Worm (Caenorhabditis elegans) whole organism, L4 larva: ENCODE results near the gene suex-1.

ENCODE experiments used
- aha-1 ChIP-seq: fragments of 150-350 bp; peaks from one replicate; lab custom pipeline; 2014; ENCODE audit warnings: missing biosample characterization, missing genetic modification characterization
- attf-4 ChIP-seq: sonication (generic microtip); optimal IDR thresholded peaks from 3 replicates; lab custom pipeline; 2017; ENCODE audit warnings: missing biosample characterization, missing genetic modification characterization
- daf-16 ChIP-seq, 3 experiments: sonication (generic microtip); optimal IDR thresholded peaks; 2 replicates each; lab custom pipeline; 2016 to 2017; ENCODE audit warnings: missing genetic modification characterization in 3 of 3, missing genetic modification reagents in 3 of 3, mild to moderate bottlenecking in 2 of 3, missing compliant biosample characterization in 2 of 3, missing biosample characterization in 1 of 3, moderate library complexity in 1 of 3
- daf-8 ChIP-seq: fragments of 200-800 bp; sonication (Bioruptor generic); IDR thresholded peaks from 2 replicates; pipeline ENCODE4 v1.3.6; 2022; ENCODE audit warnings: missing genetic modification characterization, missing compliant biosample characterization
- duxl-1 ChIP-seq: sonication (generic microtip); optimal IDR thresholded peaks from 2 replicates; lab custom pipeline; 2016; ENCODE audit warnings: mild to moderate bottlenecking, missing genetic modification characterization, moderate library complexity, missing compliant biosample characterization; ENCODE audit not compliant: poor library complexity
- hif-1 ChIP-seq, 2 experiments: sonication (generic microtip); optimal IDR thresholded peaks; 2 replicates each; lab custom pipeline; 2016 to 2017; ENCODE audit warnings: missing compliant biosample characterization in 2 of 2, missing genetic modification characterization in 2 of 2, missing genetic modification reagents in 2 of 2, missing genotype in 2 of 2, mild to moderate bottlenecking in 1 of 2
- lin-1 ChIP-seq: fragments of 200-800 bp; sonication (Bioruptor generic); IDR thresholded peaks from 2 replicates; pipeline ENCODE4 v1.3.6; 2022; ENCODE audit warnings: missing genetic modification reagents, missing genetic modification characterization, missing compliant biosample characterization
- mdt-29 ChIP-seq: fragments of 200-800 bp; sonication (Bioruptor generic); IDR thresholded peaks from 2 replicates; pipeline ENCODE4 v1.3.6; 2022; ENCODE audit warnings: missing genetic modification reagents, missing genetic modification characterization, missing compliant biosample characterization
- mxl-3 ChIP-seq: fragments of 200-800 bp; sonication (Bioruptor generic); optimal IDR thresholded peaks from 2 replicates; lab custom pipeline; 2018; ENCODE audit warnings: mild to moderate bottlenecking, missing genetic modification characterization, missing compliant biosample characterization
- nhr-11 ChIP-seq: fragments of 150-350 bp; optimal IDR thresholded peaks from 2 replicates; lab custom pipeline; 2014; ENCODE audit warnings: missing biosample characterization, missing genetic modification characterization
- nhr-28 ChIP-seq: fragments of 150-350 bp; optimal IDR thresholded peaks from 2 replicates; lab custom pipeline; 2014; ENCODE audit warnings: missing biosample characterization, missing genetic modification characterization
- unc-62 ChIP-seq, 3 experiments: fragments of 150-350 bp in 1 of 3; sonication (generic microtip); optimal IDR thresholded peaks in 2 of 3; peaks in 1 of 3; 1 replicate in 1 of 3; 2 replicates in 2 of 3; lab custom pipeline; 2014 to 2017; ENCODE audit warnings: missing biosample characterization in 3 of 3, missing genetic modification characterization in 3 of 3, missing genetic modification reagents in 3 of 3, missing genotype in 1 of 3
- ztf-11 ChIP-seq: fragments of 150-350 bp; optimal IDR thresholded peaks from 2 replicates; lab custom pipeline; 2014; ENCODE audit warnings: missing biosample characterization, missing genetic modification characterization
- ztf-7 ChIP-seq: fragments of 150-350 bp; optimal IDR thresholded peaks from 2 replicates; lab custom pipeline; 2014; ENCODE audit warnings: missing biosample characterization, missing genetic modification characterization

suex-1 gene

DNA sequence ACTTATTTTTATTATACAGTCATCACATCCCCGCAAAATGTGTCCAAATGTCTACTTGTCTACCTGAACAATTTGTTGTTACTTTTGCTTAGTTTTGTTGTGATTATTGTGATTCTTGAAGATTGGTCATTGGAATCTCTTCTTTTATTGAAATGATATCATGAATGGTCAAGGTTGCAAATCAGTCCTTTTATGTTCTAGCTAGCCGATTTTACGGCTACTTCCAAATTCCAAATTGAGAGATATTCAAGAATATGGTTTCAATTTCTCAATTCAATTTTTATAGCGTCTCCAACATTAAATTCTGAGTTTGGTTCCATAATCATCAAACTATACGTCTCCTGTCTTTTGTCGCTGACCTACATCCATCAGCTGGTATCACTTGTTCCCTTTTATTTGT, 46.8 kb downstream of the suex-1 start:
- TF ChIP-seq aha-1 (tag; lab: Kevin White, UChicago) (peak; percentile 82), mdt-29 (GFP tag; lab: Robert Waterston, UW) (no peak)

DNA sequence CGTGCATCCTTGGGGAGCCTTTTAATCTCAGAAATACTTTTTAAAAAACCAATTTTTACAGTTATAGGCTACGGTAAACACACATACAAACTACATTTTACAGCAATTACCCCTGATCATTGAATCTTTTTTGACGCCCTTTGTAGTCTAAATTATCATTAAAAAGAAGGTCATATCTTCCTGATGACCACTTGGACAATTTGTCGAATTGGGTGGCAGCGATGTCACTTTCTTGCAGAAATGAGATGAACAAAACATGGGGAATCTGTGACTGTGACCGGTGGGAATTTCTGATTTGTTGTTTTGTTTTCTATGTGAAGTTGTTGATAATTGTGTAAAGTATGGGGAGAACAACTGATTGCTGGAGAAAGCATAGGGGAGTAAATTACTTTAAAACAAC, 48.4 kb downstream of the suex-1 start:
- TF ChIP-seq ztf-7 (no peak), unc-62 (GFP tag; optimal IDR thresholded peaks at IDR 0.05 in 1 of 2; lab: Kevin White, UChicago) (peak in 1 of 2 experiments; percentile 82), unc-62 (tag; optimal IDR thresholded peaks at IDR 0.05; lab: Kevin White, UChicago) (no peak), hif-1 (tag; optimal IDR thresholded peaks at IDR 0.05; lab: Kevin White, UChicago) (no peak), attf-4 (no peak), nhr-28 (peak; percentile 79), nhr-11 (tag; lab: Kevin White, UChicago) (no peak)
- TF ChIP-seq, all 104 proteins: peak for 2

DNA sequence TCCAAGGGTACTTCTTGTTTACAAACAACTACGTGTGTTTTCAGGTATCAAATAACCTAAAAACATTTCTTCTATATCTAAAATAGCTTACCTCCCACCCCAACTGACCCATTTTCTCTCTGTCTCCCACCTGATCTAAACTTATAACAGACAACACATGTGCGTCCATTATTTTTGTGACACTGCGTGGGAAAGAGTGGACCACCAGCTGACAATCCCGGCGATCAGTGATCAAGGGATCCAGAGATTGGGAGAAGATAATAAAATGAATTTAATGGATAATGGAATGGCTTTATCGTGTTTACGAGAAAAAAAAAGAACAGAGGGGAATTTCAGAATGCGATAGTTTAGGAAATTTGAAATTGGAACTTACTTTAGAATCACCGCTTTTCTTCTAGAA, 48.8 kb downstream of the suex-1 start:
- TF ChIP-seq mxl-3 (GFP tag; lab: Kevin White, UChicago) = peak; percentile 52
- TF ChIP-seq daf-16 (GFP tag; optimal IDR thresholded peaks at IDR 0.05; lab: Kevin White, UChicago) = peak in 1 of 2 experiments; percentile 87
- TF ChIP-seq daf-16 (tag; optimal IDR thresholded peaks at IDR 0.05; lab: Kevin White, UChicago) = no peak
- no peak for TF ChIP-seq duxl-1

DNA sequence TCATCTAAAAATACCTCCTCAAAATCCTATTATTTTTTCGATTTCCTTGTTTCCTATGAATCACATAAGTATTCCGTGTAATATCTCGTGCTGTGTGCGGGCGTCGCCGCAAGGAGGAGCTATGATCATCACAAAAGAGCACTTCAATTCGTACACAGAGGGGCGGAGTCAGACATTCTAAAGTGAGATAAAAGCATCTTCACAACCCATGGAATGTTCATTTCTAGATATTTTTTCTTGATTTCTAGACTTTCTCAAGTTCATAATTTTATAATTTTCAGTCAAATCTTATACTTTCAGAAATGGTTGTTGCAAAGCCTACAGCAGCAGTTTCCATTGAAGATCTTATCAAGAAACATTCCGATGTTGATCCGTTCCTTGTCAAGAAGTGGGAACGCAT, 50.7 kb downstream of the suex-1 start, which contains the start of gene cex-1:
cex-1 (plus strand) TSS at position 301 of the 400 bp plus-strand sequence.
- no peak for TF ChIP-seq lin-1 (GFP tag; lab: Robert Waterston, UW)
- no peak for TF ChIP-seq daf-8 (GFP tag; lab: Robert Waterston, UW)
- no peak for TF ChIP-seq nhr-11 (tag; lab: Kevin White, UChicago)
- no peak for TF ChIP-seq ztf-11
